Worm (Caenorhabditis elegans) whole organism, L2 larva: ENCODE measurements around the gene mop-25.2.

Experiments used
- R02D3.7 ChIP-seq: fragments of 150-350 bp; optimal IDR thresholded peaks from 2 replicates; lab custom pipeline; 2014; ENCODE audit warnings: missing biosample characterization, missing genetic modification characterization
- alr-1 ChIP-seq: fragments of 150-350 bp; optimal IDR thresholded peaks from 2 replicates; lab custom pipeline; 2014; ENCODE audit warnings: missing biosample characterization, missing genetic modification characterization
- aly-2 ChIP-seq: fragments of 150-350 bp; optimal IDR thresholded peaks from 2 replicates; lab custom pipeline; 2014; ENCODE audit warnings: missing biosample characterization, missing genetic modification characterization
- ama-1 ChIP-seq: fragments of 150-350 bp; optimal IDR thresholded peaks from 2 replicates; lab custom pipeline; 2018; ENCODE audit warnings: inconsistent platforms
- dmd-4 ChIP-seq: sonication (generic microtip); optimal IDR thresholded peaks from 2 replicates; lab custom pipeline; 2017; ENCODE audit warnings: missing biosample characterization, missing genetic modification characterization
- lsy-2 ChIP-seq, 2 experiments: fragments of 150-350 bp in 1 of 2; sonication (generic microtip) in 1 of 2; optimal IDR thresholded peaks; 2 replicates each; lab custom pipeline; 2014 to 2017; ENCODE audit warnings: missing biosample characterization in 2 of 2, missing genetic modification characterization in 2 of 2
- mab-5 ChIP-seq: fragments of 150-350 bp; optimal IDR thresholded peaks from 2 replicates; lab custom pipeline; 2014; ENCODE audit warnings: missing biosample characterization, missing genetic modification characterization
- mdl-1 ChIP-seq, 2 experiments: fragments of 150-350 bp in 1 of 2; sonication (generic microtip) in 1 of 2; optimal IDR thresholded peaks; 2 replicates each; lab custom pipeline; 2017; ENCODE audit warnings: missing biosample characterization in 2 of 2, missing genetic modification characterization in 2 of 2
- nhr-12 ChIP-seq: fragments of 150-350 bp; optimal IDR thresholded peaks from 2 replicates; lab custom pipeline; 2014; ENCODE audit warnings: missing biosample characterization, missing genetic modification characterization
- skn-1 ChIP-seq: sonication (generic microtip); optimal IDR thresholded peaks from 2 replicates; lab custom pipeline; 2017; ENCODE audit warnings: missing biosample characterization, missing genetic modification characterization
- snpc-4 ChIP-seq: fragments of 150-350 bp; optimal IDR thresholded peaks from 2 replicates; lab custom pipeline; 2014; ENCODE audit warnings: missing biosample characterization, missing genetic modification characterization
- zag-1 ChIP-seq: fragments of 150-350 bp; optimal IDR thresholded peaks from 2 replicates; lab custom pipeline; 2014; ENCODE audit warnings: missing biosample characterization, missing genetic modification characterization
- ztf-4 ChIP-seq: fragments of 150-350 bp; optimal IDR thresholded peaks from 2 replicates; lab custom pipeline; 2014; ENCODE audit warnings: missing biosample characterization, missing genetic modification characterization

ce11 chrII:9724464-9724863 is 21.0 kb upstream of the mop-25.2 start, which contains the start of gene cutl-2:
- TF ChIP-seq aly-2 (tag; lab: Kevin White, UChicago) (no peak), skn-1 (tag; lab: Kevin White, UChicago) (no peak), dmd-4 (tag; lab: Kevin White, UChicago) (no peak), mdl-1 (tag; optimal IDR thresholded peaks at IDR 0.05; lab: Kevin White, UChicago) (no peak), snpc-4 (no peak), mab-5 (tag; lab: Kevin White, UChicago) (no peak), R02D3.7 (tag; lab: Kevin White, UChicago) (no peak), zag-1 (tag; lab: Kevin White, UChicago) (no peak), lsy-2 (tag; optimal IDR thresholded peaks at IDR 0.05; lab: Kevin White, UChicago) (no peak), ama-1 (lab: Kevin White, UChicago) (no peak), nhr-12 (tag; lab: Kevin White, UChicago) (no peak), alr-1 (tag; lab: Kevin White, UChicago) (no peak), ztf-4 (tag; lab: Kevin White, UChicago) (no peak)
